Worm (Caenorhabditis elegans) whole organism, late embryonic: ENCODE measurements around the gene srw-26.

ENCODE experiments used
- ceh-18 ChIP-seq: sonication (generic microtip); optimal IDR thresholded peaks from 2 replicates; lab custom pipeline; 2016; ENCODE audit warnings: missing genetic modification characterization, missing compliant biosample characterization
- ceh-24 ChIP-seq: sonication (generic microtip); optimal IDR thresholded peaks from 2 replicates; lab custom pipeline; 2016; ENCODE audit warnings: mild to moderate bottlenecking, missing genetic modification characterization, missing compliant biosample characterization
- ceh-30 ChIP-seq: fragments of 150-350 bp; optimal IDR thresholded peaks from 2 replicates; lab custom pipeline; 2014; ENCODE audit warnings: missing biosample characterization, missing genetic modification characterization
- ceh-6 ChIP-seq: fragments of 200-800 bp; sonication (Bioruptor generic); optimal IDR thresholded peaks from 2 replicates; lab custom pipeline; 2018; ENCODE audit warnings: mild to moderate bottlenecking, missing genetic modification characterization, missing compliant biosample characterization
- ceh-9 ChIP-seq: sonication (generic microtip); optimal IDR thresholded peaks from 2 replicates; lab custom pipeline; 2016; ENCODE audit warnings: mild to moderate bottlenecking, missing genetic modification characterization, inconsistent platforms, missing compliant biosample characterization
- dve-1 ChIP-seq: sonication (generic microtip); optimal IDR thresholded peaks from 2 replicates; lab custom pipeline; 2017; ENCODE audit warnings: antibody characterized with exemption, mild to moderate bottlenecking, missing genetic modification characterization, missing compliant biosample characterization
- fkh-6 ChIP-seq: sonication (generic microtip); optimal IDR thresholded peaks from 2 replicates; lab custom pipeline; 2016; ENCODE audit warnings: missing genetic modification characterization, missing compliant biosample characterization
- gmeb-2 ChIP-seq: sonication (generic microtip); optimal IDR thresholded peaks from 2 replicates; lab custom pipeline; 2016; ENCODE audit warnings: missing genetic modification characterization, inconsistent platforms, missing compliant biosample characterization
- nfya-1 ChIP-seq: sonication (generic microtip); optimal IDR thresholded peaks from 2 replicates; lab custom pipeline; 2017; ENCODE audit warnings: missing genetic modification characterization, mild to moderate bottlenecking, missing compliant biosample characterization, antibody characterized with exemption, moderate library complexity
- nhr-11 ChIP-seq: fragments of 150-350 bp; optimal IDR thresholded peaks from 2 replicates; lab custom pipeline; 2014; ENCODE audit warnings: missing biosample characterization, missing genetic modification characterization
- pha-4 ChIP-seq: fragments of 150-350 bp; optimal IDR thresholded peaks from 2 replicates; lab custom pipeline; 2018; ENCODE audit warnings: missing biosample characterization, missing genetic modification reagents, missing genetic modification characterization
- ref-2 ChIP-seq: sonication (generic microtip); optimal IDR thresholded peaks from 2 replicates; lab custom pipeline; 2016; ENCODE audit warnings: missing genetic modification characterization, missing compliant biosample characterization
- tbx-2 ChIP-seq: sonication (generic microtip); optimal IDR thresholded peaks from 2 replicates; lab custom pipeline; 2016; ENCODE audit warnings: missing genetic modification characterization, missing compliant biosample characterization

DNA sequence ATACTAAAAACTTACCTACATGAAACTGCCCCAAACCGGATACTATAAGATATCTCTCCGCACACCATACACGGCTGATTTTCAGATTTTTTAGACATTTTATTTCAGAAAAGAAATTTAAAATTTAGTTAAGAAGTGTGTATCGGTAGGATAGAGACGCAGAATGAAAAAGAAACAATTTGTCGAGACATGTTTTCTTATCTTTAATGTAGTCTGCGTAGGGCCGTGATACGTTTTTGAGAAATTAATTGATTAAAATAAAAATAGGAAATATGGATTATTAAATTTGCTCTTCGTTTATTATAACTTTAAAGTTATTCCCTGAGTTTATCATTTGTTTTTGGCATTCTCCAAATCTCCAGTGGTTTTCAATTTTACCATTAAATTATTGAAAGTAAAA lies 8.0 kb downstream of the srw-26 start, which contains the start of gene nhr-108:
- TF ChIP-seq tbx-2 (tag; lab: Kevin White, UChicago) (no peak), ceh-9 (tag; lab: Kevin White, UChicago) (no peak), ceh-30 (no peak), dve-1 (tag; lab: Kevin White, UChicago) (no peak), fkh-6 (tag; lab: Kevin White, UChicago) (no peak), pha-4 (tag; lab: Kevin White, UChicago) (no peak), ceh-24 (tag; lab: Kevin White, UChicago) (no peak), ref-2 (tag; lab: Kevin White, UChicago) (no peak), ceh-18 (tag; lab: Kevin White, UChicago) (no peak), ceh-6 (GFP tag; lab: Kevin White, UChicago) (no peak), gmeb-2 (tag; lab: Kevin White, UChicago) (no peak), nfya-1 (tag; lab: Kevin White, UChicago) (no peak), nhr-11 (no peak)
